Worm (Caenorhabditis elegans): Measurements from ENCODE around the gene Y116A8C.24.

DNA sequence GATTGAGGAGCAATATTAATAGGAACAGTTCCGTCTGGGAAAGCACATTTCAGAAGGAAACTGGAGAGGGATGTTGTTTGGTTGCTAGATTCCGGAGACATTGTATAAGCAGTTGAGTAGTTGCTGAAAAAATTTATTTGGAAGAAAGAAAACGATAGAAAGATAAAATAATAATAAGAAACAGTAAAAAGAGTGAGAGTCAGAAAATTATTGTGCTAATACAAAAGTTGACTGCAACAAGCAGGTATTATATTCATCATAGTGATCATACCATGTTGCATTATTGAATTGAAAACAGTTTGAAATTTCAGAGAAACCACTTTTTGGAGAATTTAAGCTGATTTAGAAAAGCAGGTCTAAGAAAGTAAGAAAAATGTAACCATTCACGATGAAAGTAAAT lies 31.1 kb downstream of the Y116A8C.24 start, which contains the start of gene Y116A8C.19:
- TF ChIP-seq ahr-1 (tag; optimal IDR thresholded peaks at IDR 0.05) (no peak), syd-9 (tag; optimal IDR thresholded peaks at IDR 0.05) (no peak), nhr-11 (tag; optimal IDR thresholded peaks at IDR 0.05) (no peak)

Measured in whole organism, late embryonic.